Worm (Caenorhabditis elegans) whole organism, L1 larva: ENCODE data around the gene ncx-1.

Experiments used
- C34B4.2 ChIP-seq: sonication (generic microtip); optimal IDR thresholded peaks from 2 replicates; lab custom pipeline; 2017; ENCODE audit warnings: mild to moderate bottlenecking, missing genetic modification characterization, missing compliant biosample characterization
- F16B12.6 ChIP-seq: fragments of 150-350 bp; optimal IDR thresholded peaks from 2 replicates; lab custom pipeline; 2014; ENCODE audit warnings: missing biosample characterization, missing genetic modification characterization
- Y116A8C.19 ChIP-seq: sonication (generic microtip); optimal IDR thresholded peaks from 2 replicates; lab custom pipeline; 2016; ENCODE audit warnings: missing compliant biosample characterization, missing genetic modification characterization, borderline replicate concordance
- aha-1 ChIP-seq: fragments of 150-350 bp; optimal IDR thresholded peaks from 2 replicates; lab custom pipeline; 2014; ENCODE audit warnings: missing biosample characterization, missing genetic modification characterization
- ama-1 ChIP-seq: fragments of 150-350 bp; optimal IDR thresholded peaks from 2 replicates; lab custom pipeline; 2014
- ceh-63 ChIP-seq: fragments of 200-800 bp; sonication (Bioruptor generic); optimal IDR thresholded peaks from 2 replicates; lab custom pipeline; 2018; ENCODE audit warnings: mild to moderate bottlenecking, missing genetic modification characterization, missing compliant biosample characterization
- ceh-8 ChIP-seq: fragments of 200-800 bp; sonication (Bioruptor generic); optimal IDR thresholded peaks from 2 replicates; lab custom pipeline; 2018; ENCODE audit warnings: mild to moderate bottlenecking, missing genetic modification characterization, moderate library complexity, missing compliant biosample characterization
- ceh-88 ChIP-seq: fragments of 200-800 bp; sonication (Bioruptor generic); IDR thresholded peaks from 2 replicates; pipeline ENCODE4 v1.3.6; 2022; ENCODE audit warnings: missing genetic modification characterization, missing compliant biosample characterization
- ceh-90 ChIP-seq: sonication (generic microtip); optimal IDR thresholded peaks from 2 replicates; lab custom pipeline; 2016; ENCODE audit warnings: missing genetic modification characterization, missing compliant biosample characterization
- ces-1 ChIP-seq: fragments of 150-350 bp; optimal IDR thresholded peaks from 2 replicates; lab custom pipeline; 2014; ENCODE audit warnings: missing biosample characterization, missing genetic modification reagents, missing genetic modification characterization
- dpl-1 ChIP-seq, 3 experiments: fragments of 150-350 bp in 2 of 3; sonication (generic microtip) in 1 of 3; optimal IDR thresholded peaks; 2 replicates each; lab custom pipeline; 2014 to 2017; ENCODE audit warnings: missing biosample characterization in 3 of 3, missing genetic modification characterization in 3 of 3, missing genetic modification reagents in 3 of 3
- dsc-1 ChIP-seq: sonication (generic microtip); optimal IDR thresholded peaks from 2 replicates; lab custom pipeline; 2016; ENCODE audit warnings: mild to moderate bottlenecking, missing genetic modification characterization, missing compliant biosample characterization
- efl-1 ChIP-seq, 4 experiments: fragments of 150-350 bp; optimal IDR thresholded peaks in 3 of 4; peaks in 1 of 4; 1 replicate in 1 of 4; 2 replicates in 3 of 4; lab custom pipeline; 2014; ENCODE audit warnings: missing biosample characterization in 2 of 4, missing genetic modification characterization in 2 of 4, missing genetic modification reagents in 2 of 4
- efl-3 ChIP-seq: fragments of 200-800 bp; sonication (Bioruptor generic); optimal IDR thresholded peaks from 2 replicates; lab custom pipeline; 2018; ENCODE audit warnings: mild to moderate bottlenecking, missing genetic modification characterization, missing compliant biosample characterization
- egl-13 ChIP-seq: sonication (generic microtip); optimal IDR thresholded peaks from 2 replicates; lab custom pipeline; 2016; ENCODE audit warnings: missing genotype, missing genetic modification reagents, missing genetic modification characterization, missing compliant biosample characterization
- elt-2 ChIP-seq: sonication (generic microtip); optimal IDR thresholded peaks from 2 replicates; lab custom pipeline; 2016; ENCODE audit warnings: missing genetic modification characterization, mild to moderate bottlenecking, inconsistent platforms, missing compliant biosample characterization, missing genetic modification reagents
- ets-5 ChIP-seq: fragments of 200-800 bp; sonication (Bioruptor generic); IDR thresholded peaks from 2 replicates; pipeline ENCODE4 v1.3.6; 2022; ENCODE audit warnings: missing genetic modification characterization, missing compliant biosample characterization
- fkh-10 ChIP-seq: sonication (generic microtip); optimal IDR thresholded peaks from 2 replicates; lab custom pipeline; 2017; ENCODE audit warnings: missing biosample characterization, missing genetic modification reagents, missing genetic modification characterization
- fkh-4 ChIP-seq: sonication (generic microtip); optimal IDR thresholded peaks from 2 replicates; lab custom pipeline; 2016; ENCODE audit warnings: missing compliant biosample characterization, missing genetic modification characterization, borderline replicate concordance
- fos-1 ChIP-seq: fragments of 150-350 bp; optimal IDR thresholded peaks from 2 replicates; lab custom pipeline; 2014; ENCODE audit warnings: missing biosample characterization, missing genetic modification characterization
- grh-1 ChIP-seq: fragments of 200-800 bp; sonication (Bioruptor generic); IDR thresholded peaks from 2 replicates; pipeline ENCODE4 v1.3.6; 2022; ENCODE audit warnings: missing genetic modification reagents, missing genetic modification characterization, missing compliant biosample characterization
- hlh-4 ChIP-seq: sonication (generic microtip); optimal IDR thresholded peaks from 2 replicates; lab custom pipeline; 2016; ENCODE audit warnings: mild to moderate bottlenecking, missing genetic modification characterization, missing compliant biosample characterization
- hpl-2 ChIP-seq: fragments of 150-350 bp; optimal IDR thresholded peaks from 2 replicates; lab custom pipeline; 2014; ENCODE audit warnings: missing biosample characterization, missing genetic modification reagents, missing genetic modification characterization
- irx-1 ChIP-seq: sonication (generic microtip); optimal IDR thresholded peaks from 2 replicates; lab custom pipeline; 2016; ENCODE audit warnings: missing genetic modification characterization, missing compliant biosample characterization
- lin-13 ChIP-seq: fragments of 150-350 bp; optimal IDR thresholded peaks from 2 replicates; lab custom pipeline; 2014; ENCODE audit warnings: missing biosample characterization, missing genetic modification reagents, missing genetic modification characterization
- lin-14 ChIP-seq: fragments of 200-800 bp; sonication (Bioruptor generic); optimal IDR thresholded peaks from 2 replicates; lab custom pipeline; 2018; ENCODE audit warnings: mild to moderate bottlenecking, missing genetic modification characterization, moderate library complexity, missing compliant biosample characterization
- lin-35 ChIP-seq, 2 experiments: fragments of 150-350 bp; optimal IDR thresholded peaks; 2 replicates each; lab custom pipeline; 2014; ENCODE audit warnings: missing biosample characterization in 2 of 2, missing genetic modification characterization in 2 of 2, missing genetic modification reagents in 2 of 2
- lsy-2 ChIP-seq, 2 experiments: fragments of 150-350 bp; optimal IDR thresholded peaks; 2 replicates each; lab custom pipeline; 2014; ENCODE audit warnings: missing biosample characterization in 2 of 2, missing genetic modification characterization in 2 of 2
- mdl-1 ChIP-seq, 2 experiments: fragments of 150-350 bp; optimal IDR thresholded peaks; 2 replicates each; lab custom pipeline; 2014 to 2017; ENCODE audit warnings: missing biosample characterization in 2 of 2, missing genetic modification characterization in 2 of 2, inconsistent platforms in 1 of 2
- mef-2 ChIP-seq: fragments of 150-350 bp; optimal IDR thresholded peaks from 2 replicates; lab custom pipeline; 2014; ENCODE audit warnings: missing biosample characterization, missing genetic modification characterization
- nhr-11 ChIP-seq: fragments of 150-350 bp; optimal IDR thresholded peaks from 2 replicates; lab custom pipeline; 2014; ENCODE audit warnings: missing biosample characterization, missing genetic modification characterization
- nhr-12 ChIP-seq: sonication (generic microtip); optimal IDR thresholded peaks from 2 replicates; lab custom pipeline; 2017; ENCODE audit warnings: missing biosample characterization, missing genetic modification characterization
- nhr-19 ChIP-seq: fragments of 200-800 bp; sonication (Bioruptor generic); conservative IDR thresholded peaks from 2 replicates; pipeline ENCODE4 v1.3.6; 2022; ENCODE audit warnings: missing genetic modification characterization, missing compliant biosample characterization
- nhr-237 ChIP-seq: fragments of 150-350 bp; optimal IDR thresholded peaks from 2 replicates; lab custom pipeline; 2014; ENCODE audit warnings: missing biosample characterization, missing genetic modification characterization
- nhr-47 ChIP-seq: sonication (generic microtip); optimal IDR thresholded peaks from 2 replicates; lab custom pipeline; 2016; ENCODE audit warnings: mild to moderate bottlenecking, missing genetic modification characterization, moderate library complexity, missing compliant biosample characterization
- nhr-71 ChIP-seq: sonication (generic microtip); optimal IDR thresholded peaks from 2 replicates; lab custom pipeline; 2016; ENCODE audit warnings: mild to moderate bottlenecking, missing genetic modification characterization, moderate library complexity, missing compliant biosample characterization
- nhr-76 ChIP-seq: sonication (generic microtip); optimal IDR thresholded peaks from 2 replicates; lab custom pipeline; 2017; ENCODE audit warnings: missing biosample characterization, missing genetic modification characterization
- nhr-84 ChIP-seq: sonication (generic microtip); optimal IDR thresholded peaks from 2 replicates; lab custom pipeline; 2017; ENCODE audit warnings: missing biosample characterization, missing genetic modification characterization
- nhr-85 ChIP-seq: sonication (generic microtip); peaks from one replicate; lab custom pipeline; 2016; ENCODE audit warnings: missing genetic modification characterization, inconsistent platforms, missing compliant biosample characterization
- rnt-1 ChIP-seq: sonication (generic microtip); optimal IDR thresholded peaks from 2 replicates; lab custom pipeline; 2016; ENCODE audit warnings: mild to moderate bottlenecking, missing genetic modification characterization, moderate library complexity, missing compliant biosample characterization
- skn-1 ChIP-seq: fragments of 150-350 bp; optimal IDR thresholded peaks from 2 replicates; lab custom pipeline; 2014; ENCODE audit warnings: missing biosample characterization, missing genetic modification characterization
- sox-4 ChIP-seq: sonication (generic microtip); optimal IDR thresholded peaks from 2 replicates; lab custom pipeline; 2016; ENCODE audit warnings: missing genetic modification characterization, missing compliant biosample characterization
- tbx-2 ChIP-seq: sonication (generic microtip); optimal IDR thresholded peaks from 2 replicates; lab custom pipeline; 2016; ENCODE audit warnings: missing genetic modification characterization, missing compliant biosample characterization
- tlp-1 ChIP-seq: fragments of 150-350 bp; optimal IDR thresholded peaks from 2 replicates; lab custom pipeline; 2014; ENCODE audit warnings: missing biosample characterization, missing genetic modification characterization
- unc-130 ChIP-seq: fragments of 150-350 bp; optimal IDR thresholded peaks from 2 replicates; lab custom pipeline; 2017; ENCODE audit warnings: missing biosample characterization, missing genetic modification characterization, inconsistent platforms
- unc-62 ChIP-seq: fragments of 150-350 bp; optimal IDR thresholded peaks from 2 replicates; lab custom pipeline; 2014; ENCODE audit warnings: missing biosample characterization, missing genetic modification reagents, missing genetic modification characterization
- unc-86 ChIP-seq: sonication (generic microtip); optimal IDR thresholded peaks from 2 replicates; lab custom pipeline; 2016; ENCODE audit warnings: missing genetic modification characterization, missing compliant biosample characterization
- unc-98 ChIP-seq: fragments of 200-800 bp; sonication (Bioruptor generic); IDR thresholded peaks from 2 replicates; pipeline ENCODE4 v1.3.6; 2022; ENCODE audit warnings: missing genetic modification characterization, missing compliant biosample characterization
- vab-15 ChIP-seq: sonication (generic microtip); optimal IDR thresholded peaks from 2 replicates; lab custom pipeline; 2017; ENCODE audit warnings: missing genotype, mild to moderate bottlenecking, missing genetic modification characterization, missing compliant biosample characterization
- zip-4 ChIP-seq: fragments of 200-800 bp; sonication (Bioruptor generic); optimal IDR thresholded peaks from 2 replicates; lab custom pipeline; 2018; ENCODE audit warnings: mild to moderate bottlenecking, missing genetic modification characterization, moderate library complexity, missing compliant biosample characterization
- ztf-4 ChIP-seq: fragments of 150-350 bp; optimal IDR thresholded peaks from 2 replicates; lab custom pipeline; 2014; ENCODE audit warnings: missing biosample characterization, missing genetic modification characterization

ncx-1 gene

DNA sequence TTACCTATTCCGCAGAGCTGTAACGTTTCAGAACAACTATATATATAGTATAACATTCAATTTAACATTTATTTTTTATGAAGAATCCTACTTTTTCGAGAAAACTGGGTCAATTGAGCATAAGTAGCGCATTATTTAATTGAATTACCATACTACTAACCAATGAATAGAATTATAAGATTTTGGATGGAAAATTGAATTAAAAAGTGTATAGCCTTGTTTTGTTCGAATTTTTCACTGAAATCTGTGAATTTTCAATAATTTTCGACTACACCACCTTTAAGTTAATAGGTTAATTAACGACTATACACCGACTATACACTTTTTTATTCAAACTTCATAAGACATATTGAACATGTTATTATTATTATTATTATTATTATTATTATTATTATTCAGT lies 26.5 kb downstream of the ncx-1 start:
- TF ChIP-seq ama-1 (lab: Kevin White, UChicago): no peak
- TF ChIP-seq ztf-4 (tag; lab: Kevin White, UChicago): no peak
- TF ChIP-seq ceh-8 (GFP tag; lab: Kevin White, UChicago): peak; percentile 90
- TF ChIP-seq irx-1 (tag; lab: Kevin White, UChicago): no peak
- TF ChIP-seq fos-1: no peak
- TF ChIP-seq, all 84 proteins: peak for 1

DNA sequence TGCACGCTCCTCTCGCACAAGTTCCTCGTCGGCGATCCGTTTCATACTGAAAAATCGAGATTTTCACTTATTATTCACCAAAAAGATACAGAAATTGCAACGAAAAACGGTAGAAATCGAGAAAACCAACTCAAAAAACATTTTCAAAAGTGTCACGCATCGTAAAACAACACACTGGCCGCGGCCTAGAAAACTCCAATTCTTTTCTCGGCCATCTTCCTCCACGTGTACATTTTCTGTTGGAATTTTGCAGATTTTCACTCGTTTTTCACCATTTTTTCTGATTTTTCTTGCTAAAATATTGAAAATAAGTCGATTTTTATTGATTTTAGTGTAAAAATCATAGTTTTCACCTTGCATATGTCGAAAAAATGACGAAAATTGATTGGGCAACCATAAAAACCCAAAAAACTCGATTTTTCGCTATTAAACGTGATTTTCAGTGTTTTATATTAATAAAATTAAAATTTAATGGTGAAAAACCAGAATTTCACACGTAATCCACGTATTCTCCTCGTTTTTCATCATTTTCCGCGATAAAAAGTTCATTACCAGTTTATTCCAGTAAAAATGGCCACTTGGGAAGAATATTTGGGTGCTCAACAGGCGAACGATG lies 29.7 kb downstream of the ncx-1 start, which contains the start of the genes dcs-1 and sec-23:
Gene dcs-1, minus strand, starts transcription at position 46 of the 616 bp plus-strand sequence.
Gene sec-23, plus strand, starts transcription at position 566 of the 616 bp plus-strand sequence.
- TF ChIP-seq sox-4 (no peak), dpl-1 (GFP tag; optimal IDR thresholded peaks at IDR 0.05; lab: Kevin White, UChicago) (peak in 1 of 3 experiments; percentile 23), nhr-237 (no peak), nhr-47 (tag; lab: Kevin White, UChicago) (peak; percentile 7), nhr-12 (no peak), unc-86 (no peak), hpl-2 (GFP tag; lab: Kevin White, UChicago) (no peak), ztf-4 (tag; lab: Kevin White, UChicago) (no peak), dsc-1 (tag; lab: Kevin White, UChicago) (no peak), zip-4 (no peak), nhr-76 (tag; lab: Kevin White, UChicago) (no peak), lin-13 (GFP tag; lab: Kevin White, UChicago) (no peak), nhr-85 (tag; lab: Kevin White, UChicago) (no peak), ceh-90 (tag; lab: Kevin White, UChicago) (peak; percentile 77), lin-35 (GFP tag; optimal IDR thresholded peaks at IDR 0.05; lab: Kevin White, UChicago) (peak in 1 of 2 experiments; percentile 26), unc-130 (tag; lab: Kevin White, UChicago) (no peak), nhr-11 (tag; lab: Kevin White, UChicago) (no peak), elt-2 (tag; lab: Kevin White, UChicago) (no peak), aha-1 (tag; lab: Kevin White, UChicago) (no peak), Y116A8C.19 (tag; lab: Kevin White, UChicago) (no peak), ces-1 (GFP tag; lab: Kevin White, UChicago) (no peak), egl-13 (no peak), lsy-2 (tag; optimal IDR thresholded peaks at IDR 0.05; lab: Kevin White, UChicago) (peak; percentile 13 to 15), unc-62 (GFP tag; lab: Kevin White, UChicago) (no peak), nhr-84 (tag; lab: Kevin White, UChicago) (no peak), F16B12.6 (no peak), tlp-1 (tag; lab: Kevin White, UChicago) (no peak), ceh-63 (GFP tag; lab: Kevin White, UChicago) (no peak), efl-3 (GFP tag; lab: Kevin White, UChicago) (no peak), nhr-71 (tag; lab: Kevin White, UChicago) (peak; percentile 20), fkh-10 (no peak), mef-2 (tag; lab: Kevin White, UChicago) (no peak), C34B4.2 (tag; lab: Kevin White, UChicago) (no peak), ceh-88 (GFP tag; lab: Robert Waterston, UW) (no peak), skn-1 (tag; lab: Kevin White, UChicago) (no peak), grh-1 (GFP tag; lab: Robert Waterston, UW) (no peak), nhr-19 (GFP tag; lab: Robert Waterston, UW) (no peak), vab-15 (tag; lab: Kevin White, UChicago) (no peak), efl-1 (optimal IDR thresholded peaks at IDR 0.05; lab: Kevin White, UChicago) (peak; percentile 17 to 18), efl-1 (GFP tag; optimal IDR thresholded peaks at IDR 0.05 in 1 of 2; lab: Kevin White, UChicago) (peak in 1 of 2 experiments; percentile 44), mdl-1 (tag; optimal IDR thresholded peaks at IDR 0.05; lab: Kevin White, UChicago) (peak in 1 of 2 experiments; percentile 6), lin-14 (no peak), hlh-4 (tag; lab: Kevin White, UChicago) (no peak), fkh-4 (tag; lab: Kevin White, UChicago) (no peak), unc-98 (GFP tag; lab: Robert Waterston, UW) (no peak), ets-5 (GFP tag; lab: Robert Waterston, UW) (no peak), tbx-2 (tag; lab: Kevin White, UChicago) (peak; percentile 21), rnt-1 (tag; lab: Kevin White, UChicago) (peak; percentile 83)
